Fruit fly (Drosophila melanogaster) whole organism, embryonic: Measurements from ENCODE around the gene mRpL13.

Experiments used
- Abd-B ChIP-seq: fragments of 200-800 bp; sonication (Bioruptor generic); optimal IDR thresholded peaks from 2 replicates; lab custom pipeline; 2018; ENCODE audit warnings: missing biosample characterization, mild to moderate bottlenecking, missing genetic modification characterization, moderate library complexity
- Bgb ChIP-seq: fragments of 200-800 bp; sonication (Bioruptor generic); IDR thresholded peaks from 2 replicates; pipeline ENCODE4 v1.3.6; 2022; ENCODE audit warnings: missing biosample characterization, missing genetic modification characterization; ENCODE audit not compliant: partially characterized antibody
- Bteb2 ChIP-seq: fragments of 200-800 bp; sonication (Bioruptor generic); optimal IDR thresholded peaks from 2 replicates; lab custom pipeline; 2016; ENCODE audit warnings: missing biosample characterization, missing genetic modification characterization
- CG1024 ChIP-seq: fragments of 200-800 bp; sonication (Bioruptor generic); IDR thresholded peaks from 2 replicates; pipeline ENCODE4 v1.3.6; 2022; ENCODE audit warnings: missing biosample characterization, missing genetic modification characterization
- CG10366 ChIP-seq: fragments of 200-800 bp; sonication (Bioruptor generic); IDR thresholded peaks from 2 replicates; pipeline ENCODE4 v1.3.6; 2022; ENCODE audit warnings: missing biosample characterization, missing genetic modification characterization
- CG12071 ChIP-seq: fragments of 200-800 bp; sonication (Bioruptor generic); optimal IDR thresholded peaks from 3 replicates; lab custom pipeline; 2018; ENCODE audit warnings: missing biosample characterization, mild to moderate bottlenecking, missing genetic modification characterization
- CG12155 ChIP-seq: fragments of 200-800 bp; sonication (Bioruptor generic); optimal IDR thresholded peaks from 3 replicates; lab custom pipeline; 2016; ENCODE audit warnings: missing biosample characterization, missing genetic modification characterization
- CG13296 ChIP-seq: fragments of 200-800 bp; sonication (Bioruptor generic); optimal IDR thresholded peaks from 3 replicates; lab custom pipeline; 2018; ENCODE audit warnings: missing biosample characterization, mild to moderate bottlenecking, missing genetic modification characterization
- CG1529 ChIP-seq: fragments of 200-800 bp; sonication (Bioruptor generic); optimal IDR thresholded peaks from 3 replicates; lab custom pipeline; 2018; ENCODE audit warnings: missing biosample characterization, missing genetic modification characterization
- CG17385 ChIP-seq: fragments of 200-800 bp; sonication (Bioruptor generic); optimal IDR thresholded peaks from 3 replicates; lab custom pipeline; 2018; ENCODE audit warnings: missing biosample characterization, mild to moderate bottlenecking, missing genetic modification characterization
- CG17612 ChIP-seq: fragments of 200-800 bp; sonication (Bioruptor generic); IDR thresholded peaks from 2 replicates; pipeline ENCODE4 v1.3.6; 2022; ENCODE audit warnings: missing biosample characterization, missing genetic modification characterization
- CG17829 ChIP-seq: fragments of 200-800 bp; optimal IDR thresholded peaks from 2 replicates; lab custom pipeline; 2019; ENCODE audit warnings: missing biosample characterization, mild to moderate bottlenecking, missing genetic modification characterization, moderate library complexity
- CG2199 ChIP-seq: fragments of 200-800 bp; sonication (Bioruptor generic); IDR thresholded peaks from 3 replicates; pipeline ENCODE4 v1.3.6; 2022; ENCODE audit warnings: missing biosample characterization, missing genetic modification characterization
- CG2712 ChIP-seq: fragments of 200-800 bp; optimal IDR thresholded peaks from 3 replicates; lab custom pipeline; 2019; ENCODE audit warnings: missing biosample characterization, mild to moderate bottlenecking, missing genetic modification characterization, moderate library complexity
- CG2889 ChIP-seq: fragments of 200-800 bp; sonication (Bioruptor generic); IDR thresholded peaks from 3 replicates; pipeline ENCODE4 v1.3.6; 2022; ENCODE audit warnings: missing biosample characterization, missing genetic modification characterization
- CG3065 ChIP-seq: fragments of 200-800 bp; sonication (Bioruptor generic); optimal IDR thresholded peaks from 2 replicates; lab custom pipeline; 2016; ENCODE audit warnings: missing biosample characterization, missing genetic modification characterization
- CG31441 ChIP-seq: fragments of 200-800 bp; sonication (Bioruptor generic); IDR thresholded peaks from 2 replicates; pipeline ENCODE4 v1.3.6; 2022; ENCODE audit warnings: missing biosample characterization, missing genetic modification characterization
- CG32532 ChIP-seq: fragments of 200-800 bp; sonication (Bioruptor generic); IDR thresholded peaks from 2 replicates; pipeline ENCODE4 v1.3.6; 2022; ENCODE audit warnings: missing biosample characterization, missing genetic modification characterization
- CG33557 ChIP-seq: fragments of 200-800 bp; sonication (Bioruptor generic); optimal IDR thresholded peaks from 2 replicates; lab custom pipeline; 2019; ENCODE audit warnings: missing biosample characterization, mild to moderate bottlenecking, missing genetic modification characterization, moderate library complexity
- CG34224 ChIP-seq: fragments of 200-800 bp; sonication (Bioruptor generic); IDR thresholded peaks from 3 replicates; pipeline ENCODE4 v1.3.6; 2022; ENCODE audit warnings: missing biosample characterization, missing genetic modification characterization; ENCODE audit not compliant: partially characterized antibody
- CG4854 ChIP-seq: fragments of 200-800 bp; sonication (Bioruptor generic); optimal IDR thresholded peaks from 2 replicates; lab custom pipeline; 2016; ENCODE audit warnings: missing biosample characterization, missing genetic modification characterization, inconsistent platforms
- CG7271 ChIP-seq: fragments of 200-800 bp; sonication (Bioruptor generic); optimal IDR thresholded peaks from 2 replicates; lab custom pipeline; 2018; ENCODE audit warnings: missing biosample characterization, mild to moderate bottlenecking, missing genetic modification characterization, moderate library complexity
- CG9609 ChIP-seq: fragments of 200-800 bp; sonication (Bioruptor generic); optimal IDR thresholded peaks from 3 replicates; lab custom pipeline; 2016; ENCODE audit warnings: missing biosample characterization, missing genetic modification characterization
- CG9797 ChIP-seq: fragments of 200-800 bp; sonication (Bioruptor generic); optimal IDR thresholded peaks from 3 replicates; lab custom pipeline; 2018; ENCODE audit warnings: missing biosample characterization, mild to moderate bottlenecking, missing genetic modification characterization
- D19B ChIP-seq: fragments of 200-800 bp; sonication (Bioruptor generic); optimal IDR thresholded peaks from 2 replicates; lab custom pipeline; 2017; ENCODE audit warnings: missing biosample characterization, mild to moderate bottlenecking, missing genetic modification characterization
- Dek ChIP-seq: fragments of 200-800 bp; sonication (Bioruptor generic); optimal IDR thresholded peaks from 3 replicates; lab custom pipeline; 2019; ENCODE audit warnings: missing biosample characterization, mild to moderate bottlenecking, missing genetic modification characterization, moderate library complexity
- Dp ChIP-seq: fragments of 200-800 bp; sonication (Bioruptor generic); optimal IDR thresholded peaks from 2 replicates; lab custom pipeline; 2018; ENCODE audit warnings: missing biosample characterization, mild to moderate bottlenecking, missing genetic modification characterization, moderate library complexity
- Ets65A ChIP-seq: fragments of 200-800 bp; sonication (Bioruptor generic); peaks from one replicate; lab custom pipeline; 2016; ENCODE audit warnings: missing biosample characterization, missing genetic modification characterization
- MBD-R2 ChIP-seq: fragments of 200-800 bp; sonication (Bioruptor generic); IDR thresholded peaks from 2 replicates; pipeline ENCODE4 v1.3.6; 2022; ENCODE audit warnings: missing biosample characterization, missing genetic modification characterization
- NC2β ChIP-seq: fragments of 200-800 bp; sonication (Bioruptor generic); optimal IDR thresholded peaks from 2 replicates; lab custom pipeline; 2016; ENCODE audit warnings: missing biosample characterization, missing genetic modification characterization
- NfI ChIP-seq: fragments of 200-800 bp; sonication (Bioruptor generic); optimal IDR thresholded peaks from 3 replicates; lab custom pipeline; 2018; ENCODE audit warnings: missing biosample characterization, mild to moderate bottlenecking, missing genetic modification characterization, moderate library complexity
- Oaz ChIP-seq: fragments of 200-800 bp; sonication (Bioruptor generic); IDR thresholded peaks from 2 replicates; pipeline ENCODE4 v1.3.6; 2022; ENCODE audit warnings: missing biosample characterization, missing genetic modification characterization
- Scr ChIP-seq: fragments of 200-800 bp; sonication (Bioruptor generic); IDR thresholded peaks from 2 replicates; pipeline ENCODE4 v1.3.6; 2022; ENCODE audit warnings: missing biosample characterization, missing genetic modification characterization; ENCODE audit not compliant: partially characterized antibody
- Sox102F ChIP-seq: fragments of 200-800 bp; sonication (Bioruptor generic); optimal IDR thresholded peaks from 2 replicates; lab custom pipeline; 2018; ENCODE audit warnings: missing biosample characterization, mild to moderate bottlenecking, missing genetic modification characterization, moderate library complexity
- Spps ChIP-seq: fragments of 200-800 bp; sonication (Bioruptor generic); optimal IDR thresholded peaks from 2 replicates; lab custom pipeline; 2018; ENCODE audit warnings: missing biosample characterization, mild to moderate bottlenecking, missing genetic modification characterization
- bowl ChIP-seq: fragments of 200-800 bp; sonication (Bioruptor generic); IDR thresholded peaks from 2 replicates; pipeline ENCODE4 v1.3.6; 2022; ENCODE audit warnings: missing biosample characterization, missing genetic modification characterization
- dm ChIP-seq: fragments of 200-800 bp; sonication (Bioruptor generic); optimal IDR thresholded peaks from 3 replicates; lab custom pipeline; 2016; ENCODE audit warnings: missing biosample characterization, missing genetic modification characterization
- dmrt99B ChIP-seq: fragments of 200-800 bp; sonication (Bioruptor generic); optimal IDR thresholded peaks from 2 replicates; lab custom pipeline; 2018; ENCODE audit warnings: missing biosample characterization, mild to moderate bottlenecking, missing genetic modification characterization, moderate library complexity
- ftz-f1 ChIP-seq: fragments of 200-800 bp; sonication (Bioruptor generic); optimal IDR thresholded peaks from 2 replicates; lab custom pipeline; 2016; ENCODE audit warnings: missing biosample characterization, missing genetic modification characterization
- grau ChIP-seq: fragments of 200-800 bp; optimal IDR thresholded peaks from 3 replicates; lab custom pipeline; 2019; ENCODE audit warnings: missing biosample characterization, mild to moderate bottlenecking, missing genetic modification characterization, moderate library complexity
- oc ChIP-seq: fragments of 200-800 bp; sonication (Bioruptor generic); optimal IDR thresholded peaks from 2 replicates; lab custom pipeline; 2018; ENCODE audit warnings: missing biosample characterization, mild to moderate bottlenecking, missing genetic modification characterization, moderate library complexity
- org-1 ChIP-seq: fragments of 200-800 bp; sonication (Bioruptor generic); optimal IDR thresholded peaks from 2 replicates; lab custom pipeline; 2017; ENCODE audit warnings: missing biosample characterization, missing genetic modification characterization
- pho ChIP-seq: fragments of 200-800 bp; sonication (Bioruptor generic); optimal IDR thresholded peaks from 2 replicates; lab custom pipeline; 2016; ENCODE audit warnings: missing biosample characterization, missing genetic modification characterization
- phol ChIP-seq: fragments of 200-800 bp; sonication (Bioruptor generic); optimal IDR thresholded peaks from 3 replicates; lab custom pipeline; 2018; ENCODE audit warnings: missing biosample characterization, mild to moderate bottlenecking, missing genetic modification characterization, moderate library complexity
- psq ChIP-seq: fragments of 200-800 bp; sonication (Bioruptor generic); optimal IDR thresholded peaks from 2 replicates; lab custom pipeline; 2017; ENCODE audit warnings: missing biosample characterization, missing genetic modification characterization
- row ChIP-seq: fragments of 200-800 bp; sonication (Bioruptor generic); IDR thresholded peaks from 3 replicates; pipeline ENCODE4 v1.3.6; 2022; ENCODE audit warnings: missing biosample characterization, missing genetic modification characterization
- run ChIP-seq: fragments of 200-800 bp; sonication (Bioruptor generic); optimal IDR thresholded peaks from 3 replicates; lab custom pipeline; 2018; ENCODE audit warnings: missing biosample characterization, mild to moderate bottlenecking, missing genetic modification characterization
- sc ChIP-seq, 3 experiments: fragments of >200 bp in 2 of 3; fragments of 200-800 bp in 1 of 3; sonication (Bioruptor generic) in 1 of 3; optimal IDR thresholded peaks; 2 replicates in 2 of 3; 3 replicates in 1 of 3; lab custom pipeline; 2017; ENCODE audit warnings: mild to moderate bottlenecking in 1 of 3, missing biosample characterization in 1 of 3, missing genetic modification characterization in 1 of 3, missing genetic modification reagents in 1 of 3
- sens-2 ChIP-seq: fragments of 200-800 bp; sonication (Bioruptor generic); IDR thresholded peaks from 2 replicates; pipeline ENCODE4 v1.3.6; 2022; ENCODE audit warnings: missing biosample characterization, missing genetic modification characterization
- zfh2 ChIP-seq: fragments of 200-800 bp; sonication (Bioruptor generic); optimal IDR thresholded peaks from 2 replicates; lab custom pipeline; 2016; ENCODE audit warnings: missing biosample characterization, missing genetic modification characterization

The mRpL13 gene

dm6 chr2L:18857635-18858059 lies 1.4 kb downstream of the mRpL13 start (continued):
- TF ChIP-seq CG17385 (GFP tag; lab: Kevin White, UChicago) (peak; percentile 91), CG12071 (GFP tag; lab: Kevin White, UChicago) (peak; percentile 88), Bteb2 (GFP tag; lab: Kevin White, UChicago) (peak; percentile 90), Spps (tag; lab: Kevin White, UChicago) (peak; percentile 81), CG2889 (GFP tag; lab: Robert Waterston, UW) (peak; percentile 75), CG1024 (peak; percentile 81), psq (peak; percentile 74), sc (optimal IDR thresholded peaks at IDR 0.05; lab: Kevin White, UChicago) (no peak), sc (GFP tag; optimal IDR thresholded peaks at IDR 0.05; lab: Kevin White, UChicago) (peak; percentile 78), CG17829 (peak; percentile 94), oc (tag; lab: Kevin White, UChicago) (peak; percentile 93), sens-2 (peak; percentile 76), row (GFP tag; lab: Robert Waterston, UW) (peak; percentile 97), CG4854 (GFP tag; lab: Kevin White, UChicago) (peak; percentile 47), D19B (GFP tag; lab: Kevin White, UChicago) (peak; percentile 98), Oaz (GFP tag; lab: Robert Waterston, UW) (peak; percentile 84), pho (GFP tag; lab: Kevin White, UChicago) (peak; percentile 92), CG13296 (GFP tag; lab: Kevin White, UChicago) (peak; percentile 93), ftz-f1 (GFP tag; lab: Kevin White, UChicago) (no peak), org-1 (GFP tag; lab: Kevin White, UChicago) (peak; percentile 83), CG10366 (peak; percentile 91), NC2β (GFP tag; lab: Kevin White, UChicago) (peak; percentile 87), CG1529 (GFP tag; lab: Kevin White, UChicago) (peak; percentile 87), dmrt99B (tag; lab: Kevin White, UChicago) (peak; percentile 90), CG12155 (peak; percentile 89), CG17612 (GFP tag; lab: Robert Waterston, UW) (peak; percentile 72), CG32532 (GFP tag; lab: Robert Waterston, UW) (peak; percentile 95), run (tag; lab: Kevin White, UChicago) (peak; percentile 86), Dek (tag; lab: Kevin White, UChicago) (peak; percentile 88), dm (GFP tag; lab: Kevin White, UChicago) (peak; percentile 77), Bgb (no peak), CG9609 (peak; percentile 88), CG34224 (no peak), bowl (GFP tag; lab: Robert Waterston, UW) (peak; percentile 88), CG9797 (GFP tag; lab: Kevin White, UChicago) (peak; percentile 0), zfh2 (GFP tag; lab: Kevin White, UChicago) (peak; percentile 93), MBD-R2 (GFP tag; lab: Robert Waterston, UW) (peak; percentile 93), phol (tag; lab: Kevin White, UChicago) (peak; percentile 94), CG7271 (peak; percentile 64), grau (tag; lab: Kevin White, UChicago) (peak; percentile 92), Dp (GFP tag; lab: Kevin White, UChicago) (peak; percentile 10), NfI (peak; percentile 95), Sox102F (GFP tag; lab: Kevin White, UChicago) (peak; percentile 94), CG31441 (GFP tag; lab: Robert Waterston, UW) (peak; percentile 89), CG3065 (GFP tag; lab: Kevin White, UChicago) (peak; percentile 84), CG2712 (tag; lab: Kevin White, UChicago) (peak; percentile 94), Ets65A (peak; percentile 93), CG2199 (GFP tag; lab: Robert Waterston, UW) (peak; percentile 89), Scr (GFP tag; lab: Robert Waterston, UW) (peak; percentile 38; the same call in 1 of the 2 replicates), CG33557 (GFP tag; lab: Kevin White, UChicago) (peak; percentile 78), Abd-B (GFP tag; lab: Kevin White, UChicago) (peak; percentile 87)
